Fruit fly (Drosophila melanogaster) whole organism, embryonic: ENCODE results near the gene eIF3i.

Experiments
- Atf6 ChIP-seq: fragments of 200-800 bp; sonication (Bioruptor generic); IDR thresholded peaks from 2 replicates; pipeline ENCODE4 v1.3.6; 2022; ENCODE audit warnings: missing biosample characterization, missing genetic modification characterization
- B-H2 ChIP-seq: fragments of 200-800 bp; sonication (Bioruptor generic); optimal IDR thresholded peaks from 2 replicates; lab custom pipeline; 2018; ENCODE audit warnings: missing biosample characterization, mild to moderate bottlenecking, missing genetic modification characterization
- CG13894 ChIP-seq: fragments of 200-800 bp; sonication (Bioruptor generic); optimal IDR thresholded peaks from 3 replicates; lab custom pipeline; 2018; ENCODE audit warnings: missing biosample characterization, mild to moderate bottlenecking, missing genetic modification characterization, moderate library complexity
- CG14014 ChIP-seq: fragments of 200-800 bp; sonication (Bioruptor generic); IDR thresholded peaks from 2 replicates; pipeline ENCODE4 v1.3.6; 2022; ENCODE audit warnings: missing biosample characterization, missing genetic modification characterization
- CG15514 ChIP-seq: fragments of 200-800 bp; sonication (Bioruptor generic); optimal IDR thresholded peaks from 3 replicates; lab custom pipeline; 2017; ENCODE audit warnings: missing biosample characterization, missing genetic modification characterization, mild to moderate bottlenecking, moderate library complexity, missing genetic modification reagents
- CG15601 ChIP-seq: fragments of 200-800 bp; sonication (Bioruptor generic); optimal IDR thresholded peaks from 3 replicates; lab custom pipeline; 2019; ENCODE audit warnings: missing biosample characterization, mild to moderate bottlenecking, missing genetic modification characterization, moderate library complexity
- CG17385 ChIP-seq: fragments of 200-800 bp; sonication (Bioruptor generic); optimal IDR thresholded peaks from 3 replicates; lab custom pipeline; 2018; ENCODE audit warnings: missing biosample characterization, mild to moderate bottlenecking, missing genetic modification characterization
- CG18599 ChIP-seq: fragments of 200-800 bp; sonication (Bioruptor generic); optimal IDR thresholded peaks from 3 replicates; lab custom pipeline; 2017; ENCODE audit warnings: missing biosample characterization, missing genetic modification characterization, mild to moderate bottlenecking, moderate library complexity, missing genetic modification reagents
- CG2875 ChIP-seq: fragments of 200-800 bp; sonication (Bioruptor generic); optimal IDR thresholded peaks from 2 replicates; lab custom pipeline; 2017; ENCODE audit warnings: missing biosample characterization, mild to moderate bottlenecking, missing genetic modification characterization, missing genetic modification reagents
- CG32532 ChIP-seq: fragments of 200-800 bp; sonication (Bioruptor generic); IDR thresholded peaks from 2 replicates; pipeline ENCODE4 v1.3.6; 2022; ENCODE audit warnings: missing biosample characterization, missing genetic modification characterization
- CG34376 ChIP-seq: fragments of 200-800 bp; sonication (Bioruptor generic); optimal IDR thresholded peaks from 2 replicates; lab custom pipeline; 2018; ENCODE audit warnings: missing biosample characterization, mild to moderate bottlenecking, missing genetic modification characterization
- CG4424 ChIP-seq: fragments of 200-800 bp; sonication (Bioruptor generic); optimal IDR thresholded peaks from 3 replicates; lab custom pipeline; 2016; ENCODE audit warnings: missing biosample characterization, missing genetic modification characterization
- CG6765 ChIP-seq: fragments of 200-800 bp; sonication (Bioruptor generic); optimal IDR thresholded peaks from 3 replicates; lab custom pipeline; 2017; ENCODE audit warnings: missing biosample characterization, mild to moderate bottlenecking, missing genetic modification characterization
- CG7745 ChIP-seq: fragments of 200-800 bp; sonication (Bioruptor generic); optimal IDR thresholded peaks from 2 replicates; lab custom pipeline; 2018; ENCODE audit warnings: missing biosample characterization, mild to moderate bottlenecking, missing genetic modification characterization, moderate library complexity
- Dbx ChIP-seq: fragments of 200-800 bp; sonication (Bioruptor generic); IDR thresholded peaks from 3 replicates; pipeline ENCODE4 v1.3.6; 2022; ENCODE audit warnings: missing biosample characterization, missing genetic modification characterization
- Deaf1 ChIP-seq: fragments of 200-800 bp; optimal IDR thresholded peaks from 3 replicates; lab custom pipeline; 2019; ENCODE audit warnings: missing biosample characterization, mild to moderate bottlenecking, missing genetic modification characterization, moderate library complexity
- Drgx ChIP-seq: fragments of 200-800 bp; sonication (Bioruptor generic); IDR thresholded peaks from 2 replicates; pipeline ENCODE4 v1.3.6; 2022; ENCODE audit warnings: missing biosample characterization, missing genetic modification characterization
- Ets97D ChIP-seq: fragments of 200-800 bp; sonication (Bioruptor generic); optimal IDR thresholded peaks from 3 replicates; lab custom pipeline; 2016; ENCODE audit warnings: missing biosample characterization, missing genetic modification characterization
- Fer1 ChIP-seq: fragments of 200-800 bp; sonication (Bioruptor generic); optimal IDR thresholded peaks from 2 replicates; lab custom pipeline; 2017; ENCODE audit warnings: missing biosample characterization, mild to moderate bottlenecking, missing genetic modification characterization
- HLH3B ChIP-seq: fragments of 200-800 bp; sonication (Bioruptor generic); IDR thresholded peaks from 2 replicates; pipeline ENCODE4 v1.3.6; 2022; ENCODE audit warnings: missing biosample characterization, missing genetic modification characterization
- Hmr ChIP-seq: fragments of 200-800 bp; sonication (Bioruptor generic); optimal IDR thresholded peaks from 3 replicates; lab custom pipeline; 2017; ENCODE audit warnings: mild to moderate bottlenecking, missing biosample characterization, missing genetic modification reagents, missing genetic modification characterization
- Med ChIP-seq: fragments of 200-800 bp; sonication (Bioruptor generic); peaks from one replicate; lab custom pipeline; 2016; ENCODE audit warnings: missing biosample characterization, missing genetic modification characterization, mild to moderate bottlenecking, inconsistent platforms, moderate library complexity
- Meics ChIP-seq: fragments of 200-800 bp; sonication (Bioruptor generic); optimal IDR thresholded peaks from 2 replicates; lab custom pipeline; 2017; ENCODE audit warnings: missing biosample characterization, mild to moderate bottlenecking, missing genetic modification characterization
- Rfx ChIP-seq: fragments of 200-800 bp; sonication (Bioruptor generic); IDR thresholded peaks from 2 replicates; pipeline ENCODE4 v1.3.6; 2022; ENCODE audit warnings: missing biosample characterization, missing genetic modification characterization
- Scr ChIP-seq: fragments of 200-800 bp; sonication (Bioruptor generic); IDR thresholded peaks from 2 replicates; pipeline ENCODE4 v1.3.6; 2022; ENCODE audit warnings: missing biosample characterization, missing genetic modification characterization; ENCODE audit not compliant: partially characterized antibody
- ap ChIP-seq: fragments of 200-800 bp; sonication (Bioruptor generic); IDR thresholded peaks from 2 replicates; pipeline ENCODE4 v1.3.6; 2022; ENCODE audit warnings: missing biosample characterization, missing genetic modification characterization
- caup ChIP-seq: fragments of 200-800 bp; sonication (Bioruptor generic); optimal IDR thresholded peaks from 3 replicates; lab custom pipeline; 2017; ENCODE audit warnings: missing biosample characterization, mild to moderate bottlenecking, missing genetic modification characterization, moderate library complexity; ENCODE audit not compliant: severe bottlenecking
- corto ChIP-seq: fragments of 200-800 bp; sonication (Bioruptor generic); optimal IDR thresholded peaks from 2 replicates; lab custom pipeline; 2016; ENCODE audit warnings: missing biosample characterization, mild to moderate bottlenecking, missing genetic modification characterization, moderate library complexity
- ems ChIP-seq: fragments of 200-800 bp; sonication (Bioruptor generic); optimal IDR thresholded peaks from 3 replicates; lab custom pipeline; 2016; ENCODE audit warnings: missing biosample characterization, missing genetic modification characterization
- lab ChIP-seq: fragments of 200-800 bp; sonication (Bioruptor generic); optimal IDR thresholded peaks from 3 replicates; lab custom pipeline; 2017; ENCODE audit warnings: missing biosample characterization, missing genetic modification characterization, mild to moderate bottlenecking, moderate library complexity, missing genetic modification reagents
- odd ChIP-seq: fragments of 200-800 bp; sonication (Bioruptor generic); optimal IDR thresholded peaks from 2 replicates; lab custom pipeline; 2017; ENCODE audit warnings: missing biosample characterization, mild to moderate bottlenecking, missing genetic modification characterization
- repo ChIP-seq: fragments of 200-800 bp; sonication (Bioruptor generic); optimal IDR thresholded peaks from 2 replicates; lab custom pipeline; 2016; ENCODE audit warnings: missing biosample characterization, missing genetic modification characterization
- rib ChIP-seq: fragments of 200-800 bp; sonication (Bioruptor generic); IDR thresholded peaks from 2 replicates; pipeline ENCODE4 v1.3.6; 2022; ENCODE audit warnings: missing biosample characterization, missing genetic modification characterization
- scrt ChIP-seq: fragments of 200-800 bp; sonication (Bioruptor generic); optimal IDR thresholded peaks from 2 replicates; lab custom pipeline; 2018; ENCODE audit warnings: missing biosample characterization, mild to moderate bottlenecking, missing genetic modification characterization, moderate library complexity
- sim ChIP-seq: fragments of 200-800 bp; sonication (Bioruptor generic); IDR thresholded peaks from 2 replicates; pipeline ENCODE4 v1.3.6; 2022; ENCODE audit warnings: missing biosample characterization, missing genetic modification characterization
- so ChIP-seq: fragments of 200-800 bp; sonication (Bioruptor generic); IDR thresholded peaks from 3 replicates; pipeline ENCODE4 v1.3.6; 2022; ENCODE audit warnings: missing biosample characterization, missing genetic modification characterization
- stc ChIP-seq: fragments of 200-800 bp; sonication (Bioruptor generic); IDR thresholded peaks from 2 replicates; pipeline ENCODE4 v1.3.6; 2022; ENCODE audit warnings: missing biosample characterization, missing genetic modification characterization
- tx ChIP-seq: fragments of 200-800 bp; sonication (Bioruptor generic); optimal IDR thresholded peaks from 2 replicates; lab custom pipeline; 2016; ENCODE audit warnings: missing biosample characterization, missing genetic modification characterization
- unpg ChIP-seq: fragments of 200-800 bp; sonication (Bioruptor generic); optimal IDR thresholded peaks from 3 replicates; lab custom pipeline; 2018; ENCODE audit warnings: missing biosample characterization, mild to moderate bottlenecking, missing genetic modification characterization, moderate library complexity
- yki ChIP-seq: fragments of >200 bp; optimal IDR thresholded peaks from 3 replicates; lab custom pipeline; 2018
- zf30C ChIP-seq: fragments of 200-800 bp; sonication (Bioruptor generic); optimal IDR thresholded peaks from 3 replicates; lab custom pipeline; 2018; ENCODE audit warnings: missing biosample characterization, mild to moderate bottlenecking, missing genetic modification characterization

Gene eIF3i

DNA sequence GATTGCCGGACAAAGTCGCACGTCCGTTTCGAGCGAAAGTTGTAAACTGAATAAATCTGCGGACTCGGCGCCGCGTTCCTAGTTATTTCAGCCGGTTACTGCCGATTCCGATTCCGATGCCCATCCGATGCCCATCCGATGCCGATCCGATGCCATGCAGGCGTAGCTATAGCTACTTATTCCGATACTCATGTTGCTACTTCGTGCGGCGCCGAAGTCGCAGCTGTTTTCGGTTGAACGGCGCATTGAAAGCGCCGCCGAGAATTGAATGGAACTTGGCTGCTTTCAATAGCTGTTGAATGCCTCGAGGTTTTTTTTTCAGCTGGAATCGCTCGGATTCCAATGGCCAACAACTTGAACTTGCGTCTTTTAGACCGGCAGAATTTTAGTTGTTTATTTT is 39.2 kb downstream of the eIF3i start:
- TF ChIP-seq Ets97D (GFP tag; lab: Kevin White, UChicago) (no peak), ap (GFP tag; lab: Robert Waterston, UW) (no peak), stc (GFP tag; lab: Robert Waterston, UW) (0 out of 2 replicates have a peak, but pooled peaks have one; percentile 22), yki (lab: Kevin White, UChicago) (no peak), so (GFP tag; lab: Robert Waterston, UW) (0 out of 3 replicates have a peak, but pooled peaks have one; percentile 34), Rfx (peak; percentile 42; the same call in 1 of the 2 replicates), Drgx (GFP tag; lab: Robert Waterston, UW) (0 out of 2 replicates have a peak, but pooled peaks have one; percentile 22), CG18599 (GFP tag; lab: Kevin White, UChicago) (peak; percentile 73), Dbx (GFP tag; lab: Robert Waterston, UW) (peak; percentile 57; the same call in 1 of the 3 replicates), CG15514 (peak; percentile 45), Scr (GFP tag; lab: Robert Waterston, UW) (no peak), ems (GFP tag; lab: Kevin White, UChicago) (no peak), zf30C (GFP tag; lab: Kevin White, UChicago) (no peak), Deaf1 (peak; percentile 91), CG13894 (tag; lab: Kevin White, UChicago) (peak; percentile 100), corto (GFP tag; lab: Kevin White, UChicago) (no peak), Fer1 (GFP tag; lab: Kevin White, UChicago) (peak; percentile 79), caup (GFP tag; lab: Kevin White, UChicago) (peak; percentile 31), CG34376 (GFP tag; lab: Kevin White, UChicago) (peak; percentile 16), CG2875 (GFP tag; lab: Kevin White, UChicago) (no peak), CG14014 (peak; percentile 18; the same call in 1 of the 2 replicates), Hmr (peak; percentile 70), B-H2 (peak; percentile 67), unpg (no peak), Atf6 (peak; percentile 54), CG7745 (tag; lab: Kevin White, UChicago) (no peak), rib (no peak), CG15601 (tag; lab: Kevin White, UChicago) (peak; percentile 98), CG6765 (GFP tag; lab: Kevin White, UChicago) (peak; percentile 58), lab (peak; percentile 68), CG17385 (GFP tag; lab: Kevin White, UChicago) (peak; percentile 17), Med (GFP tag; lab: Kevin White, UChicago) (peak; percentile 26), repo (GFP tag; lab: Kevin White, UChicago) (no peak), tx (GFP tag; lab: Kevin White, UChicago) (no peak), odd (GFP tag; lab: Kevin White, UChicago) (peak; percentile 20), Meics (GFP tag; lab: Kevin White, UChicago) (peak; percentile 28), CG32532 (peak; percentile 65; the same call in 1 of the 2 replicates), scrt (GFP tag; lab: Kevin White, UChicago) (peak; percentile 81), sim (GFP tag; lab: Robert Waterston, UW) (0 out of 2 replicates have a peak, but pooled peaks have one; percentile 25)

DNA sequence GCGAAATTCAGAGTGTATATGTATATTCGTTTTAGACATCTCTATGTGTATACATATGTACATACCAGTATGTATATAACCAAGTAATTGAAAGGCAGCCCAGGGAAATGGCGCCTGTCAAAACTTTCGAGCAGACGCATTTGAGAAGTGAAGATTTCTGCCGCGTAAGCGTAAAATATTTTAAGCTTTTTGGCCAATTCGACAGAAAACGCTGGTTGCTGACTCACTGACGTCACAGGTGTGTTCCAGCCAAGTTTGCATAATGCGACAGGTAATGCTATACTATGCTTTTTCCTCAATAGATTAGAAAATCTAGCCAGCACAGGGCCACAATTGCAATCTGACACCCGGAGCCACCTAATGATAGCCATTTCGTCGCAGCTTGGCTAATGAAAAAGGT is 50.8 kb downstream of the eIF3i start:
- TF ChIP-seq HLH3B (GFP tag; lab: Robert Waterston, UW), result no peak
- TF ChIP-seq CG4424 (GFP tag; lab: Kevin White, UChicago), result no peak
